Worm (Caenorhabditis elegans) whole organism, L1 larva: Measurements from ENCODE around the gene col-110.

Experiments used
- C04F5.9 ChIP-seq: sonication (generic microtip); optimal IDR thresholded peaks from 2 replicates; lab custom pipeline; 2016; ENCODE audit warnings: missing genetic modification characterization, missing compliant biosample characterization
- aha-1 ChIP-seq: fragments of 150-350 bp; optimal IDR thresholded peaks from 2 replicates; lab custom pipeline; 2014; ENCODE audit warnings: missing biosample characterization, missing genetic modification characterization
- aly-2 ChIP-seq: fragments of 150-350 bp; optimal IDR thresholded peaks from 2 replicates; lab custom pipeline; 2014; ENCODE audit warnings: missing biosample characterization, missing genetic modification characterization
- ama-1 ChIP-seq: fragments of 150-350 bp; optimal IDR thresholded peaks from 2 replicates; lab custom pipeline; 2014
- ceh-8 ChIP-seq: fragments of 200-800 bp; sonication (Bioruptor generic); optimal IDR thresholded peaks from 2 replicates; lab custom pipeline; 2018; ENCODE audit warnings: mild to moderate bottlenecking, missing genetic modification characterization, moderate library complexity, missing compliant biosample characterization
- dpl-1 ChIP-seq, 3 experiments: fragments of 150-350 bp in 2 of 3; sonication (generic microtip) in 1 of 3; optimal IDR thresholded peaks; 2 replicates each; lab custom pipeline; 2014 to 2017; ENCODE audit warnings: missing biosample characterization in 3 of 3, missing genetic modification characterization in 3 of 3, missing genetic modification reagents in 3 of 3
- efl-1 ChIP-seq, 4 experiments: fragments of 150-350 bp; optimal IDR thresholded peaks in 3 of 4; peaks in 1 of 4; 1 replicate in 1 of 4; 2 replicates in 3 of 4; lab custom pipeline; 2014; ENCODE audit warnings: missing biosample characterization in 2 of 4, missing genetic modification characterization in 2 of 4, missing genetic modification reagents in 2 of 4
- egl-27 ChIP-seq, 2 experiments: fragments of 150-350 bp in 1 of 2; sonication (generic microtip); optimal IDR thresholded peaks; 3 replicates each; lab custom pipeline; 2017 to 2018; ENCODE audit warnings: missing biosample characterization in 2 of 2, missing genetic modification characterization in 2 of 2, missing genetic modification reagents in 2 of 2
- elt-2 ChIP-seq: sonication (generic microtip); optimal IDR thresholded peaks from 2 replicates; lab custom pipeline; 2016; ENCODE audit warnings: missing genetic modification characterization, mild to moderate bottlenecking, inconsistent platforms, missing compliant biosample characterization, missing genetic modification reagents
- fkh-10 ChIP-seq: sonication (generic microtip); optimal IDR thresholded peaks from 2 replicates; lab custom pipeline; 2017; ENCODE audit warnings: missing biosample characterization, missing genetic modification reagents, missing genetic modification characterization
- fos-1 ChIP-seq: fragments of 150-350 bp; optimal IDR thresholded peaks from 2 replicates; lab custom pipeline; 2014; ENCODE audit warnings: missing biosample characterization, missing genetic modification characterization
- hlh-4 ChIP-seq: sonication (generic microtip); optimal IDR thresholded peaks from 2 replicates; lab custom pipeline; 2016; ENCODE audit warnings: mild to moderate bottlenecking, missing genetic modification characterization, missing compliant biosample characterization
- hpl-2 ChIP-seq: fragments of 150-350 bp; optimal IDR thresholded peaks from 2 replicates; lab custom pipeline; 2014; ENCODE audit warnings: missing biosample characterization, missing genetic modification reagents, missing genetic modification characterization
- isw-1 ChIP-seq: fragments of 200-800 bp; sonication (Bioruptor generic); IDR thresholded peaks from 2 replicates; pipeline ENCODE4 v1.3.6; 2022; ENCODE audit warnings: missing genetic modification characterization, missing compliant biosample characterization
- lin-14 ChIP-seq: fragments of 200-800 bp; sonication (Bioruptor generic); optimal IDR thresholded peaks from 2 replicates; lab custom pipeline; 2018; ENCODE audit warnings: mild to moderate bottlenecking, missing genetic modification characterization, moderate library complexity, missing compliant biosample characterization
- lin-15B ChIP-seq: fragments of 150-350 bp; sonication (generic microtip); optimal IDR thresholded peaks from 3 replicates; lab custom pipeline; 2014; ENCODE audit warnings: missing biosample characterization, missing genetic modification characterization
- mab-9 ChIP-seq: fragments of 200-800 bp; sonication (Bioruptor generic); IDR thresholded peaks from 2 replicates; pipeline ENCODE4 v1.3.6; 2022; ENCODE audit warnings: missing genetic modification reagents, missing genetic modification characterization, missing compliant biosample characterization
- mep-1 ChIP-seq: fragments of 150-350 bp; optimal IDR thresholded peaks from 2 replicates; lab custom pipeline; 2014; ENCODE audit warnings: missing biosample characterization, missing genetic modification characterization
- nhr-28 ChIP-seq: fragments of 150-350 bp; optimal IDR thresholded peaks from 2 replicates; lab custom pipeline; 2014; ENCODE audit warnings: missing biosample characterization, missing genetic modification characterization
- nhr-47 ChIP-seq: sonication (generic microtip); optimal IDR thresholded peaks from 2 replicates; lab custom pipeline; 2016; ENCODE audit warnings: mild to moderate bottlenecking, missing genetic modification characterization, moderate library complexity, missing compliant biosample characterization
- nhr-76 ChIP-seq: sonication (generic microtip); optimal IDR thresholded peaks from 2 replicates; lab custom pipeline; 2017; ENCODE audit warnings: missing biosample characterization, missing genetic modification characterization
- nhr-77 ChIP-seq: fragments of 150-350 bp; optimal IDR thresholded peaks from 2 replicates; lab custom pipeline; 2014; ENCODE audit warnings: missing biosample characterization, missing genetic modification characterization
- nhr-84 ChIP-seq: sonication (generic microtip); optimal IDR thresholded peaks from 2 replicates; lab custom pipeline; 2017; ENCODE audit warnings: missing biosample characterization, missing genetic modification characterization
- nhr-90 ChIP-seq: sonication (generic microtip); optimal IDR thresholded peaks from 2 replicates; lab custom pipeline; 2016; ENCODE audit warnings: mild to moderate bottlenecking, missing genetic modification characterization, missing compliant biosample characterization; ENCODE audit not compliant: poor library complexity
- pag-3 ChIP-seq: sonication (generic microtip); optimal IDR thresholded peaks from 2 replicates; lab custom pipeline; 2017; ENCODE audit warnings: missing genetic modification characterization, mild to moderate bottlenecking, missing compliant biosample characterization, antibody characterized with exemption, borderline replicate concordance; ENCODE audit not compliant: insufficient read depth
- snpc-4 ChIP-seq: fragments of 150-350 bp; optimal IDR thresholded peaks from 2 replicates; lab custom pipeline; 2014; ENCODE audit warnings: missing biosample characterization, missing genetic modification characterization
- snu-23 ChIP-seq: sonication (generic microtip); optimal IDR thresholded peaks from 2 replicates; lab custom pipeline; 2016; ENCODE audit warnings: missing genetic modification characterization, missing compliant biosample characterization
- swsn-7 ChIP-seq: sonication (generic microtip); optimal IDR thresholded peaks from 2 replicates; lab custom pipeline; 2016; ENCODE audit warnings: missing genetic modification characterization, missing compliant biosample characterization
- unc-62 ChIP-seq: fragments of 150-350 bp; optimal IDR thresholded peaks from 2 replicates; lab custom pipeline; 2014; ENCODE audit warnings: missing biosample characterization, missing genetic modification reagents, missing genetic modification characterization
- vab-15 ChIP-seq: sonication (generic microtip); optimal IDR thresholded peaks from 2 replicates; lab custom pipeline; 2017; ENCODE audit warnings: missing genotype, mild to moderate bottlenecking, missing genetic modification characterization, missing compliant biosample characterization
- xbp-1 ChIP-seq: sonication (generic microtip); optimal IDR thresholded peaks from 2 replicates; lab custom pipeline; 2016; ENCODE audit warnings: missing genetic modification characterization, missing compliant biosample characterization
- zag-1 ChIP-seq: fragments of 150-350 bp; optimal IDR thresholded peaks from 2 replicates; lab custom pipeline; 2014; ENCODE audit warnings: missing biosample characterization, missing genetic modification characterization
- zip-4 ChIP-seq: fragments of 200-800 bp; sonication (Bioruptor generic); optimal IDR thresholded peaks from 2 replicates; lab custom pipeline; 2018; ENCODE audit warnings: mild to moderate bottlenecking, missing genetic modification characterization, moderate library complexity, missing compliant biosample characterization
- ztf-4 ChIP-seq: fragments of 150-350 bp; optimal IDR thresholded peaks from 2 replicates; lab custom pipeline; 2014; ENCODE audit warnings: missing biosample characterization, missing genetic modification characterization

col-110 gene

DNA sequence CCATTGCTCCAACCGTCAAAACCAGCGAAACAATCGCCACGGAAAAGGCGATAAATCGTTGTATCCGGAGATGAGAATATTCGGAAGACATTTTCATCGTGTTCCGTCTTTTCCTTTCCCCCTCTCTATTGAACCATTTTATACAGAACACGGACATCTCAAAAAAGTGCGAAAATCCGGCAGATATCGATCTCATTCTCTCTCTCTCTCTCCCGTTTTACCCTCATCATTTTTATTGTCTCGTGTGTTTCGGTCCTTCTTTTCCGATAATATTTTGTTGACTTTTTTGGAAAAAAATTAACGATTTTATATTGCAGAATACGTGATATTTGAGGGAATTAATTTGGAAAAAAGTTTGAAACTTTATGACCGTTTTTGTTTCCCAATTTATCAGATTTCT is at the start of gene col-110:
Gene col-110 (minus strand): TSS at position 101 of the 400 bp plus-strand sequence.
- TF ChIP-seq aly-2 (tag; lab: Kevin White, UChicago) (no peak), mep-1 (no peak)

DNA sequence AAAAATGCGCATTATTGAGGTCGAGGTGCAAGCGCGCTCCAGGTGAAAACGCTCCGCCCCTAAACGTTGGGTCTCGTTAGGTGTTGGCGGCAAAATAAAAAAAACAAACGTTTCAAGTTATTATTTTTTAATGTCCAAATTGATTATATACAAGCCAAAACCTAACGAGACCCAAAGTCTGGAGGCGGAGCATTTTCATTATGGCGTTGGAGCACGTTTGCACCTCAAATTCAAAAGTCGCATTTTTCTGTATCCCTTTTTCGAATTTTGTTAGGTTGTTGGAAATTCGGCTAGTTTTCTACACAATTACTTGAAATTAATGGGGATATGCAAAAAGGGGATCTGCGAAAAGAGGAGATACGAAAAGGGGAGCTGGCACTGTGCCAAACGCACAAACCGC is 48.4 kb upstream of the col-110 start, which contains the start of gene col-111:
Gene col-111 (minus strand): TSS at position 101 of the 400 bp plus-strand sequence.
- TF ChIP-seq nhr-84 (tag; lab: Kevin White, UChicago) (no peak), efl-1 (optimal IDR thresholded peaks at IDR 0.05; lab: Kevin White, UChicago) (no peak), efl-1 (GFP tag; optimal IDR thresholded peaks at IDR 0.05 in 1 of 2; lab: Kevin White, UChicago) (peak in 1 of 2 experiments; percentile 55)

ce11 chrIV:4656380-4656779 is 46.9 kb upstream of the col-110 start:
- TF ChIP-seq efl-1 (optimal IDR thresholded peaks at IDR 0.05; lab: Kevin White, UChicago): no peak
- peak in 1 of 2 experiments; percentile 67 for TF ChIP-seq efl-1 (GFP tag; optimal IDR thresholded peaks at IDR 0.05 in 1 of 2; lab: Kevin White, UChicago)
- no peak for TF ChIP-seq pag-3

ce11 chrIV:4655979-4656378 is 46.5 kb upstream of the col-110 start:
- no peak for TF ChIP-seq hpl-2 (GFP tag; lab: Kevin White, UChicago)
- TF ChIP-seq ceh-8: peak; percentile 19

DNA sequence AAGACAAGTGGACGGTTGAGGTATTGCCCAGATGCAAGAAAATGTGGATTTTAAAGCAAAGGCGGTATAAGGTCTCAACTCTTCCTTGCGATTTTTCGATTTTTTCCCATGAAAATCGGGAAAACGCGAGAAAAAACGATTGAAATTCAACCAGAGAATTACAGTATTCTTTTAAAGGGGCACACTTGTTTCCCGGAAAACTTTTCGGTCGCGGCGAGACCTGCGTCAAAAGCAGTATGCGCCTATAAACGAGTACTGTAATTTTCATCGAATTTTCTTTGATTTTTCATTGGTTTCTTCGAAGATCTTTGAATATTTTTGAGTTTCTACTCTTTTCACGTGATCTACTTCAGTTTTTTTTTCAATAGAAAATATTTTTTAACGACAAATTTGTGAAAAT is 44.2 kb upstream of the col-110 start:
- no peak for TF ChIP-seq efl-1 (optimal IDR thresholded peaks at IDR 0.05; lab: Kevin White, UChicago)
- TF ChIP-seq efl-1 (GFP tag; optimal IDR thresholded peaks at IDR 0.05 in 1 of 2; lab: Kevin White, UChicago): no peak
- no peak for TF ChIP-seq nhr-84 (tag; lab: Kevin White, UChicago)
- no peak for TF ChIP-seq nhr-90 (tag; lab: Kevin White, UChicago)
- no peak for TF ChIP-seq pag-3
- TF ChIP-seq ztf-4 (tag; lab: Kevin White, UChicago): no peak
- no peak for TF ChIP-seq nhr-76
- no peak for TF ChIP-seq ama-1
- no peak for TF ChIP-seq isw-1
- no peak for TF ChIP-seq mab-9 (GFP tag; lab: Robert Waterston, UW)
- TF ChIP-seq snpc-4 (tag; lab: Kevin White, UChicago): no peak
- no peak for TF ChIP-seq fkh-10
- TF ChIP-seq aha-1: no peak
- TF ChIP-seq hlh-4 (tag; lab: Kevin White, UChicago): no peak
- TF ChIP-seq unc-62 (GFP tag; lab: Kevin White, UChicago): no peak
- TF ChIP-seq lin-14 (GFP tag; lab: Kevin White, UChicago): no peak
- TF ChIP-seq snu-23 (GFP tag; lab: Kevin White, UChicago): no peak
- TF ChIP-seq nhr-77 (tag; lab: Kevin White, UChicago): no peak
- no peak for TF ChIP-seq hpl-2 (GFP tag; lab: Kevin White, UChicago)
- TF ChIP-seq C04F5.9: no peak
- TF ChIP-seq zip-4 (GFP tag; lab: Kevin White, UChicago): no peak
- TF ChIP-seq, all 84 proteins: peak for 0

DNA sequence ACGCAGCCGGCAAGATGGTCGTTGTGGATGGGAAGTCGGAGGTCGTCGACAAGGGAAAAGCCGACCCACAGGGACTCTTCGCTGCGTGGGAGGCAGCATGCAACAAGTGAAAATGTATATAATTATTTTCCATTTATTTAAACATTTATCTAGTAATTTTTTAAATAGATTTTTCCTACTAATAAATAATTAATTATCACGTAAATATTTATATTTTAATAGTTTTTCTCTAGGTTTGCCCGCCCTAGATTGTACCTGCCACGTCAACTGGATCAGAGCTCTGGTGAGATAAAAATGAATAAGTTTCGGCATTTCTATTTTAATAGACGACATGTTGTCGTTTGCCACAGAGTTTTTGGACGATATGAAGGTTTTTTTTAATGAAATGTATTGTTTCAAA is 43.5 kb upstream of the col-110 start, which contains the start of gene psr-1:
Gene psr-1 (plus strand): TSS at position 301 of the 400 bp plus-strand sequence.
- TF ChIP-seq aha-1: no peak
- no peak for TF ChIP-seq pag-3
- TF ChIP-seq vab-15: no peak
- TF ChIP-seq nhr-76: no peak
- TF ChIP-seq nhr-28 (tag; lab: Kevin White, UChicago): no peak
- no peak for TF ChIP-seq swsn-7 (tag; lab: Kevin White, UChicago)
- TF ChIP-seq dpl-1 (GFP tag; optimal IDR thresholded peaks at IDR 0.05; lab: Kevin White, UChicago): no peak
- TF ChIP-seq C04F5.9: no peak
- no peak for TF ChIP-seq unc-62 (GFP tag; lab: Kevin White, UChicago)
- no peak for TF ChIP-seq nhr-47
- no peak for TF ChIP-seq zag-1
- TF ChIP-seq nhr-84 (tag; lab: Kevin White, UChicago): no peak
- no peak for TF ChIP-seq mep-1
- TF ChIP-seq isw-1: no peak
- TF ChIP-seq fos-1 (tag; lab: Kevin White, UChicago): no peak
- no peak for TF ChIP-seq egl-27 (tag; optimal IDR thresholded peaks at IDR 0.05; lab: Kevin White, UChicago)
- no peak for TF ChIP-seq xbp-1 (tag; lab: Kevin White, UChicago)
- TF ChIP-seq elt-2 (tag; lab: Kevin White, UChicago): no peak
- no peak for TF ChIP-seq lin-15B (tag; lab: Kevin White, UChicago)
